Fruit fly (Drosophila melanogaster): ENCODE measurements around the gene Elp4.

- TF ChIP-seq Myc (optimal IDR thresholded peaks at IDR 0.05) (no peak), Sin3A (optimal IDR thresholded peaks at IDR 0.05) (no peak), h (optimal IDR thresholded peaks at IDR 0.05) (no peak), ttk (optimal IDR thresholded peaks at IDR 0.05) (no peak), psq (optimal IDR thresholded peaks at IDR 0.05) (no peak), insv (optimal IDR thresholded peaks at IDR 0.05) (no peak)
Observed at dm6 chr2L:5536658-5537057, 12.7 kb downstream of the Elp4 start, which contains the start of gene tomb.

Data from Kc167 (cell line).